Worm (Caenorhabditis elegans): ENCODE results near the gene grl-10.

DNA sequence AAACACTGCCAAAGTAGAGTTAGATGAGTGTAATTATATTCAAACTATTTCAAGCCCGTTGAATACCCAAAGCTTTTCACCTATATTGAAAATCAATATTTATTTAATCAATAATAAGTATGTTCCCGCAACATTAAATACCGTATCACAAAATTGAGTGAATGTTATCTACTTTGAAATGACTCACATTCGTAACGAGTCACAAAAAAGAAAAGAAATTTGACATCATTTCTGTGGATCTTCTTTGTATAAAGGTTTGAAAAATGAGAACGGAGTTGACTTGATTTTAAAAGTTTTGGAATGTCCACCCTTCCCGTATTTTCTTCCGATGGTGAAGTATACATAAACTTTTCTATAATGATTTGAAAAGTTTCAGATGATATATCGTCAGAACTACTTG, 39.0 kb upstream of the grl-10 start, which contains the start of gene srr-10:
- TF ChIP-seq ztf-11 (tag; optimal IDR thresholded peaks at IDR 0.05) (no peak), lsy-2 (tag; optimal IDR thresholded peaks at IDR 0.05) (no peak), nhr-28 (tag; optimal IDR thresholded peaks at IDR 0.05) (no peak), nhr-12 (tag; optimal IDR thresholded peaks at IDR 0.05) (no peak), unc-62 (GFP tag; optimal IDR thresholded peaks at IDR 0.05) (no peak), lin-13 (tag; optimal IDR thresholded peaks at IDR 0.05) (no peak), flh-1 (GFP tag; optimal IDR thresholded peaks at IDR 0.05) (no peak), unc-39 (tag; optimal IDR thresholded peaks at IDR 0.05) (no peak)
